Worm (Caenorhabditis elegans): ENCODE measurements around the gene smu-2.

Gene smu-2

ce11 chrII:3482231-3482630, at the start of gene smu-2 (continued):
- TF ChIP-seq lin-13 (GFP tag; optimal IDR thresholded peaks at IDR 0.05) (peak; percentile 28), ets-5 (GFP tag; IDR thresholded peaks at IDR 0.05) (no peak), dsc-1 (tag; optimal IDR thresholded peaks at IDR 0.05) (no peak), pax-3 (tag; optimal IDR thresholded peaks at IDR 0.05) (peak; percentile 62), lin-35 (GFP tag; optimal IDR thresholded peaks at IDR 0.05) (peak; percentile 51 to 70), ces-1 (GFP tag; optimal IDR thresholded peaks at IDR 0.05) (peak; percentile 70), sup-37 (GFP tag; optimal IDR thresholded peaks at IDR 0.05) (no peak), zag-1 (tag; optimal IDR thresholded peaks at IDR 0.05) (no peak), xbp-1 (tag; optimal IDR thresholded peaks at IDR 0.05) (peak; percentile 62), tbx-2 (tag; optimal IDR thresholded peaks at IDR 0.05) (peak; percentile 71), unc-62 (GFP tag; optimal IDR thresholded peaks at IDR 0.05) (no peak), pqm-1 (tag; optimal IDR thresholded peaks at IDR 0.05) (no peak), egl-13 (tag; optimal IDR thresholded peaks at IDR 0.05) (peak; percentile 25), dpl-1 (GFP tag; optimal IDR thresholded peaks at IDR 0.05) (peak; percentile 50 to 73 (median 64)), snpc-4 (tag; optimal IDR thresholded peaks at IDR 0.05) (peak; percentile 41), lin-15B (tag; optimal IDR thresholded peaks at IDR 0.05) (peak; percentile 88), mef-2 (tag; optimal IDR thresholded peaks at IDR 0.05) (no peak), unc-98 (GFP tag; IDR thresholded peaks at IDR 0.05) (peak; percentile 68), C16A3.4 (tag; optimal IDR thresholded peaks at IDR 0.05) (peak; percentile 56), ceh-63 (GFP tag; optimal IDR thresholded peaks at IDR 0.05) (no peak), aha-1 (tag; optimal IDR thresholded peaks at IDR 0.05) (no peak), sox-4 (tag; optimal IDR thresholded peaks at IDR 0.05) (peak; percentile 66), egl-27 (tag; optimal IDR thresholded peaks at IDR 0.05) (no peak), ama-1 (optimal IDR thresholded peaks at IDR 0.05) (no peak), Y116A8C.19 (tag; optimal IDR thresholded peaks at IDR 0.05; ENCODE audit: borderline replicate concordance) (no peak), unc-130 (tag; optimal IDR thresholded peaks at IDR 0.05) (no peak), nhr-85 (tag) (peak; percentile 83), ceh-8 (GFP tag; optimal IDR thresholded peaks at IDR 0.05) (no peak), elt-3 (tag; optimal IDR thresholded peaks at IDR 0.05) (no peak), nhr-12 (tag; optimal IDR thresholded peaks at IDR 0.05) (no peak), fkh-10 (GFP tag; optimal IDR thresholded peaks at IDR 0.05) (peak; percentile 44)

ce11 chrII:3434893-3435503, 47.2 kb upstream of the smu-2 start:
- peak; percentile 75 for TF ChIP-seq snpc-4 (tag; optimal IDR thresholded peaks at IDR 0.05)
- TF ChIP-seq lin-14 (GFP tag; optimal IDR thresholded peaks at IDR 0.05): peak; percentile 37
- no peak for TF ChIP-seq sox-4 (tag; optimal IDR thresholded peaks at IDR 0.05)

ce11 chrII:3436412-3436811, 45.8 kb upstream of the smu-2 start, which contains the start of gene skpo-2:
Gene skpo-2 (minus strand): TSS chrII:3436512.
- TF ChIP-seq C16A3.4 (tag; optimal IDR thresholded peaks at IDR 0.05) (no peak), pax-3 (tag; optimal IDR thresholded peaks at IDR 0.05) (no peak), nhr-19 (GFP tag; conservative IDR thresholded peaks at IDR 0.05) (no peak), lin-13 (GFP tag; optimal IDR thresholded peaks at IDR 0.05) (no peak)

- no peak for TF ChIP-seq grh-1 (GFP tag; IDR thresholded peaks at IDR 0.05)
- TF ChIP-seq snu-23 (GFP tag; optimal IDR thresholded peaks at IDR 0.05): no peak
- TF ChIP-seq aly-2 (tag; optimal IDR thresholded peaks at IDR 0.05): no peak
- no peak for TF ChIP-seq ztf-11 (tag; optimal IDR thresholded peaks at IDR 0.05)
Observed at ce11 chrII:3437393-3437792, 44.8 kb upstream of the smu-2 start.
